Fruit fly (Drosophila melanogaster) whole organism, embryonic: ENCODE data around the gene Kr-h2.
A peak's percentile ranks its signal among the peaks of the same experiment; 100 is the strongest.

Source experiments
- Adf1 ChIP-seq: fragments of 200-800 bp; sonication (Bioruptor generic); IDR thresholded peaks from 2 replicates; pipeline ENCODE4 v1.3.6; 2022; ENCODE audit warnings: missing biosample characterization, missing genetic modification characterization
- CG10431 ChIP-seq: fragments of 200-800 bp; sonication (Bioruptor generic); optimal IDR thresholded peaks from 3 replicates; lab custom pipeline; 2018; ENCODE audit warnings: missing biosample characterization, mild to moderate bottlenecking, missing genetic modification characterization
- CG10543 ChIP-seq: fragments of 200-800 bp; sonication (Bioruptor generic); optimal IDR thresholded peaks from 3 replicates; lab custom pipeline; 2017; ENCODE audit warnings: missing biosample characterization, mild to moderate bottlenecking, missing genetic modification characterization, moderate library complexity
- CG10565 ChIP-seq: fragments of 200-800 bp; sonication (Bioruptor generic); optimal IDR thresholded peaks from 3 replicates; lab custom pipeline; 2016; ENCODE audit warnings: missing biosample characterization, mild to moderate bottlenecking, missing genetic modification characterization
- CG11723 ChIP-seq: fragments of 200-800 bp; sonication (Bioruptor generic); optimal IDR thresholded peaks from 2 replicates; lab custom pipeline; 2017; ENCODE audit warnings: missing biosample characterization, mild to moderate bottlenecking, missing genetic modification characterization
- CG13296 ChIP-seq: fragments of 200-800 bp; sonication (Bioruptor generic); optimal IDR thresholded peaks from 3 replicates; lab custom pipeline; 2018; ENCODE audit warnings: missing biosample characterization, mild to moderate bottlenecking, missing genetic modification characterization
- CG13624 ChIP-seq: fragments of 200-800 bp; sonication (Bioruptor generic); optimal IDR thresholded peaks from 2 replicates; lab custom pipeline; 2016; ENCODE audit warnings: missing biosample characterization, missing genetic modification characterization
- CG13894 ChIP-seq: fragments of 200-800 bp; sonication (Bioruptor generic); optimal IDR thresholded peaks from 3 replicates; lab custom pipeline; 2018; ENCODE audit warnings: missing biosample characterization, mild to moderate bottlenecking, missing genetic modification characterization, moderate library complexity
- CG14965 ChIP-seq: fragments of 200-800 bp; sonication (Bioruptor generic); optimal IDR thresholded peaks from 2 replicates; lab custom pipeline; 2016; ENCODE audit warnings: missing biosample characterization, missing genetic modification characterization, borderline replicate concordance
- CG1603 ChIP-seq: fragments of 200-800 bp; sonication (Bioruptor generic); optimal IDR thresholded peaks from 2 replicates; lab custom pipeline; 2019; ENCODE audit warnings: missing biosample characterization, mild to moderate bottlenecking, missing genetic modification characterization, moderate library complexity
- CG17328 ChIP-seq: fragments of 200-800 bp; sonication (Bioruptor generic); IDR thresholded peaks from 2 replicates; pipeline ENCODE4 v1.3.6; 2022; ENCODE audit warnings: missing biosample characterization, missing genetic modification characterization
- CG18262 ChIP-seq: fragments of 200-800 bp; optimal IDR thresholded peaks from 3 replicates; lab custom pipeline; 2019; ENCODE audit warnings: missing biosample characterization, mild to moderate bottlenecking, missing genetic modification characterization, moderate library complexity
- CG18599 ChIP-seq: fragments of 200-800 bp; sonication (Bioruptor generic); optimal IDR thresholded peaks from 3 replicates; lab custom pipeline; 2017; ENCODE audit warnings: missing biosample characterization, missing genetic modification characterization, mild to moderate bottlenecking, moderate library complexity, missing genetic modification reagents
- CG32767 ChIP-seq: fragments of 200-800 bp; sonication (Bioruptor generic); IDR thresholded peaks from 2 replicates; pipeline ENCODE4 v1.3.6; 2022; ENCODE audit warnings: missing biosample characterization, missing genetic modification characterization
- CG32772 ChIP-seq: fragments of 200-800 bp; sonication (Bioruptor generic); IDR thresholded peaks from 2 replicates; pipeline ENCODE4 v1.3.6; 2022; ENCODE audit warnings: missing biosample characterization, missing genetic modification characterization
- CG33557 ChIP-seq: fragments of 200-800 bp; sonication (Bioruptor generic); optimal IDR thresholded peaks from 2 replicates; lab custom pipeline; 2019; ENCODE audit warnings: missing biosample characterization, mild to moderate bottlenecking, missing genetic modification characterization, moderate library complexity
- CG34224 ChIP-seq: fragments of 200-800 bp; sonication (Bioruptor generic); IDR thresholded peaks from 3 replicates; pipeline ENCODE4 v1.3.6; 2022; ENCODE audit warnings: missing biosample characterization, missing genetic modification characterization; ENCODE audit not compliant: partially characterized antibody
- CG4328 ChIP-seq: fragments of 200-800 bp; sonication (Bioruptor generic); optimal IDR thresholded peaks from 3 replicates; lab custom pipeline; 2017; ENCODE audit warnings: missing biosample characterization, missing genetic modification reagents, missing genetic modification characterization
- CG7786 ChIP-seq: fragments of 200-800 bp; sonication (Bioruptor generic); optimal IDR thresholded peaks from 2 replicates; lab custom pipeline; 2016; ENCODE audit warnings: missing biosample characterization, missing genetic modification characterization
- Deaf1 ChIP-seq: fragments of 200-800 bp; optimal IDR thresholded peaks from 3 replicates; lab custom pipeline; 2019; ENCODE audit warnings: missing biosample characterization, mild to moderate bottlenecking, missing genetic modification characterization, moderate library complexity
- E2f1 ChIP-seq: fragments of 200-800 bp; sonication (Bioruptor generic); IDR thresholded peaks from 2 replicates; pipeline ENCODE4 v1.3.6; 2022; ENCODE audit warnings: missing biosample characterization, missing genetic modification characterization
- ERR ChIP-seq: fragments of 200-800 bp; sonication (Bioruptor generic); optimal IDR thresholded peaks from 2 replicates; lab custom pipeline; 2016; ENCODE audit warnings: missing biosample characterization, missing genetic modification characterization
- Fer1 ChIP-seq: fragments of 200-800 bp; sonication (Bioruptor generic); optimal IDR thresholded peaks from 2 replicates; lab custom pipeline; 2017; ENCODE audit warnings: missing biosample characterization, mild to moderate bottlenecking, missing genetic modification characterization
- H2.0 ChIP-seq: fragments of 200-800 bp; sonication (Bioruptor generic); IDR thresholded peaks from 2 replicates; pipeline ENCODE4 v1.3.6; 2022; ENCODE audit warnings: missing biosample characterization, missing genetic modification characterization
- Jarid2 ChIP-seq: fragments of 200-800 bp; sonication (Bioruptor generic); optimal IDR thresholded peaks from 3 replicates; lab custom pipeline; 2017; ENCODE audit warnings: mild to moderate bottlenecking, missing biosample characterization, missing genetic modification reagents, missing genetic modification characterization
- NFAT ChIP-seq: fragments of 200-800 bp; sonication (Bioruptor generic); IDR thresholded peaks from 2 replicates; pipeline ENCODE4 v1.3.6; 2022; ENCODE audit warnings: missing biosample characterization, missing genetic modification characterization
- Opbp ChIP-seq: fragments of 200-800 bp; sonication (Bioruptor generic); IDR thresholded peaks from 3 replicates; pipeline ENCODE4 v1.3.6; 2022; ENCODE audit warnings: missing biosample characterization, missing genetic modification characterization; ENCODE audit not compliant: partially characterized antibody
- Sin3A ChIP-seq: fragments of >200 bp; optimal IDR thresholded peaks from 2 replicates; lab custom pipeline; 2018
- Trl ChIP-seq, 3 experiments: fragments of >200 bp in 2 of 3; fragments of 200-800 bp in 1 of 3; sonication (Bioruptor generic) in 1 of 3; optimal IDR thresholded peaks; 2 replicates in 1 of 3; 3 replicates in 2 of 3; lab custom pipeline; 2016 to 2017; ENCODE audit warnings: missing biosample characterization in 1 of 3, missing genetic modification characterization in 1 of 3
- YL-1 ChIP-seq: fragments of 200-800 bp; sonication (Bioruptor generic); optimal IDR thresholded peaks from 3 replicates; lab custom pipeline; 2017; ENCODE audit warnings: missing biosample characterization, mild to moderate bottlenecking, missing genetic modification characterization
- abd-A ChIP-seq: fragments of 200-800 bp; sonication (Bioruptor generic); optimal IDR thresholded peaks from 3 replicates; lab custom pipeline; 2019; ENCODE audit warnings: missing biosample characterization, mild to moderate bottlenecking, missing genetic modification characterization, moderate library complexity
- al ChIP-seq: fragments of 200-800 bp; sonication (Bioruptor generic); IDR thresholded peaks from 2 replicates; pipeline ENCODE4 v1.3.6; 2022; ENCODE audit warnings: missing biosample characterization, missing genetic modification characterization
- cad ChIP-seq: fragments of >200 bp; optimal IDR thresholded peaks from 2 replicates; lab custom pipeline; 2017; ENCODE audit warnings: missing biosample characterization, missing genetic modification characterization
- ci ChIP-seq: fragments of 200-800 bp; sonication (Bioruptor generic); IDR thresholded peaks from 3 replicates; pipeline ENCODE4 v1.3.6; 2022; ENCODE audit warnings: missing biosample characterization, missing genetic modification characterization
- da ChIP-seq: fragments of 200-800 bp; sonication (Bioruptor generic); optimal IDR thresholded peaks from 2 replicates; lab custom pipeline; 2016; ENCODE audit warnings: missing biosample characterization, missing genetic modification characterization
- esg ChIP-seq: fragments of 200-800 bp; sonication (Bioruptor generic); conservative IDR thresholded peaks from 2 replicates; pipeline ENCODE4 v1.3.6; 2022; ENCODE audit warnings: missing biosample characterization, missing genetic modification characterization
- fd64A ChIP-seq: fragments of 200-800 bp; sonication (Bioruptor generic); optimal IDR thresholded peaks from 3 replicates; lab custom pipeline; 2018; ENCODE audit warnings: missing biosample characterization, mild to moderate bottlenecking, missing genetic modification characterization
- gcm ChIP-seq: fragments of 200-800 bp; sonication (Bioruptor generic); optimal IDR thresholded peaks from 2 replicates; lab custom pipeline; 2019; ENCODE audit warnings: missing biosample characterization, mild to moderate bottlenecking, missing genetic modification characterization, moderate library complexity
- hkb ChIP-seq, 2 experiments: fragments of 200-800 bp in 1 of 2; fragments of >200 bp in 1 of 2; sonication (Bioruptor generic) in 1 of 2; IDR thresholded peaks in 1 of 2; optimal IDR thresholded peaks in 1 of 2; 2 replicates each; pipeline versions ENCODE4 v1.3.6 to Lab custom; 2017 to 2022; ENCODE audit warnings: missing biosample characterization in 1 of 2, missing genetic modification characterization in 1 of 2
- jigr1 ChIP-seq: fragments of 200-800 bp; sonication (Bioruptor generic); IDR thresholded peaks from 3 replicates; pipeline ENCODE4 v1.3.6; 2022; ENCODE audit warnings: missing biosample characterization, missing genetic modification characterization
- kah ChIP-seq: fragments of 200-800 bp; sonication (Bioruptor generic); optimal IDR thresholded peaks from 2 replicates; lab custom pipeline; 2018; ENCODE audit warnings: missing biosample characterization, mild to moderate bottlenecking, missing genetic modification characterization
- lilli ChIP-seq: fragments of 200-800 bp; sonication (Bioruptor generic); optimal IDR thresholded peaks from 3 replicates; lab custom pipeline; 2016; ENCODE audit warnings: missing biosample characterization, missing genetic modification characterization
- nerfin-2 ChIP-seq: fragments of 200-800 bp; sonication (Bioruptor generic); IDR thresholded peaks from 2 replicates; pipeline ENCODE4 v1.3.6; 2022; ENCODE audit warnings: missing biosample characterization, missing genetic modification characterization; ENCODE audit not compliant: partially characterized antibody
- onecut ChIP-seq: fragments of 200-800 bp; sonication (Bioruptor generic); IDR thresholded peaks from 2 replicates; pipeline ENCODE4 v1.3.6; 2022; ENCODE audit warnings: missing biosample characterization, missing genetic modification characterization
- prd ChIP-seq, 3 experiments: fragments of >200 bp in 2 of 3; fragments of 200-800 bp in 1 of 3; sonication (Bioruptor generic) in 1 of 3; optimal IDR thresholded peaks in 2 of 3; IDR thresholded peaks in 1 of 3; 2 replicates in 2 of 3; 3 replicates in 1 of 3; pipeline versions ENCODE4 v1.3.6 to Lab custom; 2017 to 2022; ENCODE audit warnings: missing biosample characterization in 1 of 3, missing genetic modification characterization in 1 of 3
- seq ChIP-seq: fragments of 200-800 bp; sonication (Bioruptor generic); IDR thresholded peaks from 2 replicates; pipeline ENCODE4 v1.3.6; 2022; ENCODE audit warnings: missing biosample characterization, missing genetic modification characterization
- sna ChIP-seq: fragments of 200-800 bp; sonication (Bioruptor generic); IDR thresholded peaks from 2 replicates; pipeline ENCODE4 v1.3.6; 2022; ENCODE audit warnings: missing biosample characterization, missing genetic modification characterization; ENCODE audit not compliant: partially characterized antibody
- tio ChIP-seq: fragments of 200-800 bp; sonication (Bioruptor generic); optimal IDR thresholded peaks from 2 replicates; lab custom pipeline; 2017; ENCODE audit warnings: missing biosample characterization, missing genetic modification characterization, inconsistent platforms
- toy ChIP-seq: fragments of 200-800 bp; sonication (Bioruptor generic); IDR thresholded peaks from 2 replicates; pipeline ENCODE4 v1.3.6; 2022; ENCODE audit warnings: missing biosample characterization, missing genetic modification characterization
- twi ChIP-seq: fragments of 200-800 bp; optimal IDR thresholded peaks from 2 replicates; lab custom pipeline; 2019; ENCODE audit warnings: missing biosample characterization, mild to moderate bottlenecking, missing genetic modification characterization, moderate library complexity

Gene Kr-h2

dm6 chr2L:6092300-6092699, 21.5 kb downstream of the Kr-h2 start (continued):
- TF ChIP-seq toy (no peak), Sin3A (lab: Kevin White, UChicago) (no peak), Adf1 (GFP tag; lab: Robert Waterston, UW) (peak; percentile 15; the same call in 1 of the 2 replicates), da (GFP tag; lab: Kevin White, UChicago) (no peak), gcm (GFP tag; lab: Kevin White, UChicago) (no peak), CG11723 (GFP tag; lab: Kevin White, UChicago) (no peak), sna (GFP tag; lab: Robert Waterston, UW) (no peak), kah (no peak), YL-1 (GFP tag; lab: Kevin White, UChicago) (no peak), ci (GFP tag; lab: Robert Waterston, UW) (peak; percentile 36; the same call in 1 of the 3 replicates), H2.0 (GFP tag; lab: Robert Waterston, UW) (no peak), ERR (GFP tag; lab: Kevin White, UChicago) (no peak), CG17328 (no peak), CG32767 (GFP tag; lab: Robert Waterston, UW) (peak; percentile 65; the same call in 1 of the 2 replicates), twi (tag; lab: Kevin White, UChicago) (no peak), CG32772 (GFP tag; lab: Robert Waterston, UW) (0 out of 2 replicates have a peak, but pooled peaks have one; percentile 24), CG33557 (peak; percentile 12), onecut (GFP tag; lab: Robert Waterston, UW) (peak; percentile 32; the same call in 1 of the 2 replicates), nerfin-2 (GFP tag; lab: Robert Waterston, UW) (no peak), CG7786 (GFP tag; lab: Kevin White, UChicago) (no peak), Trl (optimal IDR thresholded peaks at IDR 0.05; lab: Kevin White, UChicago) (peak in 1 of 2 experiments; percentile 11), Trl (GFP tag; optimal IDR thresholded peaks at IDR 0.05; lab: Kevin White, UChicago) (no peak), al (GFP tag; lab: Robert Waterston, UW) (no peak), fd64A (GFP tag; lab: Kevin White, UChicago) (no peak), CG13894 (peak; percentile 98), CG18262 (tag; lab: Kevin White, UChicago) (no peak), lilli (GFP tag; lab: Kevin White, UChicago) (no peak), esg (GFP tag; lab: Robert Waterston, UW) (no peak), hkb (optimal IDR thresholded peaks at IDR 0.05; lab: Kevin White, UChicago) (no peak), hkb (GFP tag; IDR thresholded peaks at IDR 0.05; lab: Robert Waterston, UW) (no peak), Opbp (no peak), Deaf1 (tag; lab: Kevin White, UChicago) (peak; percentile 9), E2f1 (GFP tag; lab: Robert Waterston, UW) (no peak), tio (GFP tag; lab: Kevin White, UChicago) (no peak), CG13624 (GFP tag; lab: Kevin White, UChicago) (peak; percentile 26), CG10543 (GFP tag; lab: Kevin White, UChicago) (peak; percentile 12), NFAT (no peak), CG14965 (GFP tag; lab: Kevin White, UChicago) (no peak), CG34224 (GFP tag; lab: Robert Waterston, UW) (no peak), CG18599 (GFP tag; lab: Kevin White, UChicago) (peak; percentile 25), CG10565 (no peak), CG13296 (GFP tag; lab: Kevin White, UChicago) (peak; percentile 33), abd-A (tag; lab: Kevin White, UChicago) (peak; percentile 62), CG1603 (tag; lab: Kevin White, UChicago) (no peak), cad (GFP tag; lab: Kevin White, UChicago) (no peak), prd (optimal IDR thresholded peaks at IDR 0.05; lab: Kevin White, UChicago) (no peak), prd (GFP tag; IDR thresholded peaks at IDR 0.05; lab: Robert Waterston, UW) (no peak), CG4328 (GFP tag; lab: Kevin White, UChicago) (no peak), jigr1 (GFP tag; lab: Robert Waterston, UW) (no peak), Jarid2 (GFP tag; lab: Kevin White, UChicago) (no peak), CG10431 (GFP tag; lab: Kevin White, UChicago) (peak; percentile 34), seq (peak; percentile 65; the same call in 1 of the 2 replicates), Fer1 (GFP tag; lab: Kevin White, UChicago) (peak; percentile 42)
